Worm (Caenorhabditis elegans): Measurements from ENCODE around the gene ccg-1.

- TF ChIP-seq pqm-1 (tag; optimal IDR thresholded peaks at IDR 0.05) (no peak), nhr-28 (tag; optimal IDR thresholded peaks at IDR 0.05) (no peak), mdl-1 (tag; optimal IDR thresholded peaks at IDR 0.05) (no peak), nhr-76 (tag; optimal IDR thresholded peaks at IDR 0.05) (no peak), snpc-4 (tag; optimal IDR thresholded peaks at IDR 0.05) (no peak), R02D3.7 (tag; optimal IDR thresholded peaks at IDR 0.05) (no peak)
These were observed 18.4 kb upstream of the ccg-1 start, which contains the start of gene Y73F8A.10 for ce11 chrIV:15294040-15294439.

Measured in whole organism, L3 larva.